Fruit fly (Drosophila melanogaster) whole organism: ENCODE results near the gene Pbp45.
A peak's percentile ranks its signal among the peaks of the same experiment; 100 is the strongest.

ENCODE experiments used
- CG8478 ChIP-seq: fragments of >200 bp; optimal IDR thresholded peaks from 2 replicates; lab custom pipeline; 2018; ENCODE audit warnings: inconsistent platforms
- Dll ChIP-seq: fragments of >200 bp; optimal IDR thresholded peaks from 2 replicates; lab custom pipeline; 2017
- EcR ChIP-seq, 2 experiments: fragments of >200 bp; optimal IDR thresholded peaks; 2 replicates each; lab custom pipeline; 2017; ENCODE audit warnings: missing biosample characterization in 2 of 2, missing genetic modification characterization in 2 of 2, missing genetic modification reagents in 2 of 2
- pan ChIP-seq: fragments of >200 bp; optimal IDR thresholded peaks from 2 replicates; lab custom pipeline; 2017
- psq ChIP-seq: fragments of >200 bp; optimal IDR thresholded peaks from 2 replicates; lab custom pipeline; 2017
- usp ChIP-seq: fragments of >200 bp; optimal IDR thresholded peaks from 2 replicates; lab custom pipeline; 2017; ENCODE audit warnings: missing biosample characterization, missing genetic modification characterization, mixed read lengths

Pbp45 gene

DNA sequence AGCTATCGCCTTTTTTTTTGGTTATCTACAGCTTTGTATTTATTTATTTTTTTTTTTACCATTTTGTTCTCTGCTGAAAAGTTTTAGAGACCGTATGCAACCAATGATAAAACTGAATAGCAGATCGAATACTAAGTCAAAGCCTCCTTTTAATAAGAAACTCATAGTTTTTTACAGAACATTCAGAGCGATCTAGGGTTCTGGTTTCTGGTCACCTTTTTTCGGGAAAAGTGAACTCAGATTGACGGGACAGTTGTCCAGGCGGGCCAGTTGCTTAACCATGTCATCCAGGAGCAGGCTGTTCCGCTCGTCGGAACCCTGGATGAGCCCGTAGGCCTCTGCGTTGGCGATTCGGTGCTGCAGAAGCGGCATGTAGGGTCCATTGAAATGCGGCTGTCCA, 6.0 kb downstream of the Pbp45 start, which contains the start of gene CG43318:
TSS of gene CG43318 (minus strand) at position 101 of the 400 bp plus-strand sequence.
- no peak for TF ChIP-seq pan (lab: Kevin White, UChicago)
- no peak for TF ChIP-seq CG8478 (lab: Kevin White, UChicago)
- no peak for TF ChIP-seq psq (lab: Kevin White, UChicago)
- no peak for TF ChIP-seq EcR (GFP tag; optimal IDR thresholded peaks at IDR 0.05; lab: Kevin White, UChicago)
- no peak for TF ChIP-seq usp (GFP tag; lab: Kevin White, UChicago)
- TF ChIP-seq Dll (lab: Kevin White, UChicago), result no peak

DNA sequence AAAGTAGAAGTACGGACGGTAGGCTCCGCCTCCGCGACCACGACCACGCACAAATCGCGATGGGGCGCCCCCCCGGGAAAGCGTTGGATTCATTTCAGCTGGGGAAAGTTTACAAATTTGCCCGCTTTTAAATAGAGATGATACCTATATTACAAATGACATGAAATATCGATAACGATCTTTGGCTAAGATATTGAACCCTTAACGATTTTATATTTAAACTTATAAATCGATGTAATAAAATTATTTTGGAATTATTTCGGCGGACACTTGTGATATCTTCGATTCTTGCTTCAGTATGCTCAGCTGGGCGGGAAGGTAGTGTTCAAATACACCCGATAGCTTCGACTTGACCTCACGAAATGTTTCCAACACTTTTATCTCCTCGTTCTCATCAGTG, 6.8 kb downstream of the Pbp45 start, which contains the start of gene rec:
TSS of gene rec (minus strand) at position 108 of the 400 bp plus-strand sequence.
- TF ChIP-seq CG8478 (lab: Kevin White, UChicago) (no peak), Dll (lab: Kevin White, UChicago) (no peak), pan (lab: Kevin White, UChicago) (no peak), EcR (GFP tag; optimal IDR thresholded peaks at IDR 0.05; lab: Kevin White, UChicago) (no peak)

DNA sequence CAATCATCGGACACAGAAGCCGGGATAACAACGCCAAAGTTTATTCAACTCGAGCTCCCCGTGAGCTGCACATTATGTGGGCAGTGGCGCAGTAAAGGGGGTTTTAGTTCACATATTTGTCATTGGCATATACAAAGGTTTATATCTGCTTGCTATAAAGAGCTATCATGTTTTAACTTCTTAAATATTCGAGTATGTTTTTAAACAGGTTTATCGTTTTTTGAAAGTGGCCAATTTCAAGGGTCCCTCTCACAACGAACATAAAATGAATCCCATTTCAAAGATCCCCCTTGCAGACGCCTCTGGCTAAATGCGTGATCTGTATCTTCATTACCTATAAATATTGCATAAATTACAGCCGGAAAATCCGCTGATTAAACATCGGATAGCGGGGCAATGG, 11.8 kb downstream of the Pbp45 start:
- TF ChIP-seq pan (lab: Kevin White, UChicago) (no peak), EcR (GFP tag; optimal IDR thresholded peaks at IDR 0.05; lab: Kevin White, UChicago) (peak in 1 of 2 experiments; percentile 52)

DNA sequence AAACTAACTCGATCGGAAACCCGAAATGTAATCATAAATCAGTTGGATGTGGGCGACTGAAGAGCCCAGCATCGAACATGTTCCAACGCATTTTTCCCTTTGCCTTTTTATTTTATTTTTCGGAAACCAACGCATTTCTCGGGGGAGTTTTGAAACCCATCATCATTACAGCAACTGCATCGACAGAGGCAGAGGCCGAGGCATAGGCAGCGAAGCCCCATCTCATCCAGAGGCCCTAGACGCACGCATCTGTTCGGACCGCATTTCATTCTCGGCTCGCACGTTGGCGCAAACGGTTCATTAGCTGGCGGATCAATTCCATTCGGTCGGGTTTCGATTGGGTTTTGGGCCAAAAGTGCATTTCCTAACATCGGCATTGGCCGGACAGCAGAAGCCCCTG, 13.8 kb downstream of the Pbp45 start, which contains the start of gene CG4576:
TSS of gene CG4576 (plus strand) at position 227 of the 400 bp plus-strand sequence.
- TF ChIP-seq CG8478 (lab: Kevin White, UChicago) (no peak), pan (lab: Kevin White, UChicago) (no peak), Dll (lab: Kevin White, UChicago) (no peak), psq (lab: Kevin White, UChicago) (no peak), EcR (GFP tag; optimal IDR thresholded peaks at IDR 0.05; lab: Kevin White, UChicago) (no peak), usp (GFP tag; lab: Kevin White, UChicago) (no peak)

DNA sequence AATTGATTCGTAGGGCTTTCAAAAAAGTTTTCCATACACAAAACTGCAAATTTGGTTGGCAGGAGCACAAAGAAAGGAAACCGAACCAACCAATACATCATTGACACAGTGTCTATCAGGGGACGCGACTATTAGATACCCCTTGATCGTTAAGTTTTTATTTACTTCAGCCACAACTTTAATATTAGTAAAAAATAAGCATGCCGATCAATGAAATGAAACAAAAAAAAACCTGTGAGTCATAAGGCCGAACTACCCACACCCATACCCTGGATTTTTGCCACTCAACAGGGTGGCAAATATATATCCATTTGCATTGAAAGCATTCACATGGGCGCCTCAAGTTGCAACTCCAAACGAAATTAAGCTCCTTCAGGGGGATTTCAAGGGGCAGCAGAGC, 23.0 kb downstream of the Pbp45 start:
- TF ChIP-seq CG8478 (lab: Kevin White, UChicago) (no peak), pan (lab: Kevin White, UChicago) (peak; percentile 13)

DNA sequence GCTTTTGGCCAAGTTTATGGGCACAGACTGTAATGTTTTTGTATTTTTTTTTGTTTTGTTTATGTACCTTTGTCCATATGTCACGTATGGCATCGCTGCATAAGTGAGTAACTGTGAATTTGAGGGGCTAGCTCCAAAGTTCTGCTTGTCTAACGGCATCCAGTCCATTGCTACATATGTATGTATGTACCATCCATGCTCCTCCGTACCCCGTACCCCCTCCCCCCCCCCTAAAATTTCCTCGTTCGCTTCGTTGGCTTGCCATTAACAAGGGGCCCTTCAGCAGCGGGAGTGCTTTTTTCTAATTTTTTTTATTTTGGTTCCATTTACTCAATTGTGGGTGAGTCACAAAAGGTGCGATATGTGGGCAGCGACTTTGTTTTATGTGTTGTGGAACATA, 25.2 kb downstream of the Pbp45 start:
- TF ChIP-seq EcR (GFP tag; optimal IDR thresholded peaks at IDR 0.05; lab: Kevin White, UChicago) (no peak), CG8478 (lab: Kevin White, UChicago) (no peak), usp (GFP tag; lab: Kevin White, UChicago) (no peak), pan (lab: Kevin White, UChicago) (no peak), psq (lab: Kevin White, UChicago) (no peak), Dll (lab: Kevin White, UChicago) (no peak)

DNA sequence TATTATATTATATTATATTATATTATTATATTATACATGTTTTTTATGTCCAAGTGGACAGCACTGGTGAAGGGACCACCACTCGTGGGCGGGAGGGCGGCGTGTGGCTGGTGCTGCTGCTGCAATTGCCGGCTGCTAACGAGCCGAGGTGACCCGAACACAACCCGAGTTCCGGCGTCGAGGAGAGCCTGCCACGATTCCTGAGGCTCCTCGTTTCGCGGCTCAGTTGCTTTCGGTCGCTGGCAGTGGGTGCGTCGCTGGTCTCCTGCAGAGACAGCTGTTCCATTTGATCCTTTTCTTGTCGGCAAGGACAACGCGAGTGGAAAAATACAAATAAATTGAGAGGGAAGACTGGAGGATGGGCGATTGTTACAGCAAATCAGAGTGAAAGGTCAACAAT, 28.9 kb downstream of the Pbp45 start:
- TF ChIP-seq psq (lab: Kevin White, UChicago) (no peak), pan (lab: Kevin White, UChicago) (no peak), EcR (GFP tag; optimal IDR thresholded peaks at IDR 0.05; lab: Kevin White, UChicago) (no peak), CG8478 (lab: Kevin White, UChicago) (no peak)

DNA sequence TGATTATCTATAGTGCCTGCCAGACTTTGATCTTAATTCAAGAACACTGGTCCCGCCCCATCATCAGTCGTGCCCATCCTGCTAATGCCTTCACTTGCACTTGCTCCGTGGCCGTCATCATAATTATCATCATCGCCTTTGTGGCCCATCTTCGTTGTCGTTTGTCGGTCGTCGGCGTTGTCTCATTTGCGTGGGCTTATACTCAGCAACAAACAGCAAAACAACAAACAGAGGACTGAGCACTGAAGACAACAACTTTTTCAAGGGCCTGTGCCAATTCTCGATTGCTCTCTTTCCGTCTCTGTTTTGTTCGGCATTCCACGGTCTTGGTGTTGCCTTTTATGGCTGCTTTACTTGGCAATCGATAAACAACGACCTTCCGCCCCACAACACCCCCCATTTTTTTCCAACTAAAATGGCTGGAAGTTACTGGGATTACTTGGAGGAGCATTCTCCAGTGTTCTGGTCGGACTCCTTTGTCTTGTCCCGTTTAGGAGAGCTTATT, 31.4 kb downstream of the Pbp45 start:
- TF ChIP-seq psq (lab: Kevin White, UChicago), result no peak
- TF ChIP-seq EcR (GFP tag; optimal IDR thresholded peaks at IDR 0.05; lab: Kevin White, UChicago), result no peak
- TF ChIP-seq usp (GFP tag; lab: Kevin White, UChicago), result no peak
- no peak for TF ChIP-seq CG8478 (lab: Kevin White, UChicago)
- TF ChIP-seq Dll (lab: Kevin White, UChicago), result no peak
- TF ChIP-seq pan (lab: Kevin White, UChicago), result no peak

DNA sequence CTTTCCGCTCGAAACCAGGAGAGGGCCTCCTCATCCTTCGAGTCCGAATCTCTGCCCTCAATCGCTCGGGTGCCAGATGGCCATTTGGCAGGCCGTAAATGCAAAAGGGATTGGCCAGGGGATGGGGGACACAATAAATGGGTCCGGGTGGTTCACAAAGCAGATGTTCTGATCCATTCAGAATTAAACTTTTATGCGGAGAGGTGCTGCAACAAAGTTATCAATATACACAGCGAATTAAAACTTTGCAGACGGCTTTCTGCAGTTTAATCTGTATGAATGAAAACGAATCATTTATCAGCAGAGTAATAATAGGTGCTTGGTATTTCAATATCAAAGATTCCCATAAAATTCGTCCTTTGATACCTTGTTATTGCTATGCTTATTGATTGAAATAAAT, 32.0 kb downstream of the Pbp45 start:
- TF ChIP-seq pan (lab: Kevin White, UChicago) (no peak), usp (GFP tag; lab: Kevin White, UChicago) (no peak), EcR (GFP tag; optimal IDR thresholded peaks at IDR 0.05; lab: Kevin White, UChicago) (no peak), Dll (lab: Kevin White, UChicago) (no peak), CG8478 (lab: Kevin White, UChicago) (no peak), psq (lab: Kevin White, UChicago) (no peak)

DNA sequence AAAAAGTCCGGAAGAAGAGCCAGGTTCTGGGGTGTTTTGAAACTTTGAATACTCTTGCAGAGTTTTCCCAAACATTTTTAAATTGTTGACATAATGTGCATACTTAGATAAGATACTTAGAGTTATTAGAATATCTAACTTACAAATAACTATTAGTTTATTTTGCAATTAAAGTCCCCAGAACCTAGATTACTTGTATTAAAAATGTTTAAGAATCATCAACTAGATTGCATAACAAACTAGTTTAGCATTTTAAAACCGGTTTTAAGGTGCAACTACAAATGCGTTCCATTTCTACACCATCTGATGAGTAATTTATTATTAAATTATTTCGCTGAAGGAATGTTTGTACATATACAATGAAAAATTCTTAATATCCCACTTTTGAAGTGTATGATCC, 33.0 kb downstream of the Pbp45 start:
- no peak for TF ChIP-seq EcR (GFP tag; optimal IDR thresholded peaks at IDR 0.05; lab: Kevin White, UChicago)
- no peak for TF ChIP-seq usp (GFP tag; lab: Kevin White, UChicago)
- no peak for TF ChIP-seq Dll (lab: Kevin White, UChicago)
- TF ChIP-seq CG8478 (lab: Kevin White, UChicago), result no peak
- no peak for TF ChIP-seq pan (lab: Kevin White, UChicago)
- TF ChIP-seq psq (lab: Kevin White, UChicago), result no peak

DNA sequence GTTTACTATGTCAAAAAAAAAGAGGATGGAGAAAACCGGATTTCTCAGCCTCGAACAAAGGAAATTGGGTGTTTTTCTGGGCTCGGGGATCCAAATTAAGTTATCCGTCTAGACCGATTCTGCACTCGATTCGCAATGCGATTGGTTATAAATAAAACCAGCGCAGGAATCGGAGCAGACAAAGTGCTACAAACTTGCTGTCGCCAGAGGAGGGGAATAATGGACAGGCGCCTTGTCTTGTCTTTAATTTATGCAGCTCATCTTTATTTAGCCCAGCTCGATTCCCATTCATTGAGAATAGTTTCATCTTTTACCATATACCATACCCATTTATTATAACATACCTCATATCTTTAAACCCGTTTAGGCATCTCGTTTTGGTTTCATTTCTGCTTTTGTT, 34.6 kb downstream of the Pbp45 start:
- no peak for TF ChIP-seq pan (lab: Kevin White, UChicago)

DNA sequence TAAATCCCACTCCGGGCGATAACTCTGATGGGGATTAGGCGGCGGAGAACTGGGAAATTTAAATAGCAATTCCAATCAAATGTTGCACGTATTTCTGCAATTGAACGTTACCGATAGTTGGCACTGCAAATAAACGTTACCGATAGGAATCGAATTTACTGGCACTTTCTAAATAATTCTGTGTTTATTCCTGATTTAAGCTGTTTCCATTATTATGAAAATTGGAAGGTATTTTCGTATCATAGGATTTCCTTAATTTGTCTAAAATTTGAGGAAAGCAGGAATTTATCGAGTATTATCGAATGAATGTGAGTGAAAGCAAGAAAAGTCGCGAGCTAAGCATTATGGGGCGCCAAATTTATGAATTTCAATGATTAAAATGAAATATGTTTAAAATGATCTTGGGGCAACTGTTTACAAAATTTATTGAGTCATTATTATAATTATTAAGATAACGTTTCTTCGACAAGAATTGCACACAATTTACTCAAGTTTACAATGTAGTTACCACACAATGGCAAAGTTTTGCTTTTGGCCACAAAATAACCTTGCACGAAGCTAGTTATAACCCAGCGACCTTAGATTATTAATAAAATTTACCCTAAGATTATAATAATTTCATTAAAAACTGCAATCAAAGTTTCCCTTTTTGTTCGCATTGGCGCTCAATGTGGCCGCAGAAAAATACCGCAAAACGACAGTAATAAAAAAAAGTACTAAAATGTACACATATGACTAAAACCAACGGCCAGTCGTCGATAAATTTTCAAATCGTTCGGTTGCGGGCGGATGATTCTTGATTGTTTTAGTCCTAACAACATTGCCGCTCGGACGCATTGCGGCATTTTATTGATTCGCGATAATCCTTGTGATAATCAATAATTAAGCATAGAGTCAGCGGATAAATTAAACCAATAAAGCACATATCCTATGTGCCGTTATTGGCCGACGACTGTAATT, 35.5 kb downstream of the Pbp45 start, which contains the start of gene alpha-Man-IIb:
TSS of gene alpha-Man-IIb (plus strand) at position 747 of the 960 bp plus-strand sequence.
- TF ChIP-seq Dll (lab: Kevin White, UChicago) (no peak), psq (lab: Kevin White, UChicago) (no peak), usp (GFP tag; lab: Kevin White, UChicago) (no peak), pan (lab: Kevin White, UChicago) (no peak), EcR (GFP tag; optimal IDR thresholded peaks at IDR 0.05; lab: Kevin White, UChicago) (no peak), CG8478 (lab: Kevin White, UChicago) (no peak)
